Fruit fly (Drosophila melanogaster): Measurements from ENCODE around the gene CG15529.

The CG15529 gene

dm6 chr3R:30170671-30171667 is 19.1 kb downstream of the CG15529 start, which contains the start of gene Rsod:
TSS of gene Rsod (minus strand) at chr3R:30171207.
- TF ChIP-seq Sin3A (optimal IDR thresholded peaks at IDR 0.05) (no peak), insv (optimal IDR thresholded peaks at IDR 0.05) (no peak), Myc (optimal IDR thresholded peaks at IDR 0.05) (no peak), ttk (optimal IDR thresholded peaks at IDR 0.05) (no peak), h (optimal IDR thresholded peaks at IDR 0.05) (no peak), psq (optimal IDR thresholded peaks at IDR 0.05) (no peak)

dm6 chr3R:30174160-30175002 is 22.5 kb downstream of the CG15529 start, which contains the start of gene Mlc2:
TSS of gene Mlc2 (minus strand) at chr3R:30174551.
- no peak for TF ChIP-seq Sin3A (optimal IDR thresholded peaks at IDR 0.05)
- no peak for TF ChIP-seq psq (optimal IDR thresholded peaks at IDR 0.05)
- TF ChIP-seq insv (optimal IDR thresholded peaks at IDR 0.05): no peak

- TF ChIP-seq Sin3A (optimal IDR thresholded peaks at IDR 0.05): no peak
- no peak for TF ChIP-seq insv (optimal IDR thresholded peaks at IDR 0.05)
- no peak for TF ChIP-seq ttk (optimal IDR thresholded peaks at IDR 0.05)
- TF ChIP-seq Myc (optimal IDR thresholded peaks at IDR 0.05): no peak
- no peak for TF ChIP-seq psq (optimal IDR thresholded peaks at IDR 0.05)
- TF ChIP-seq h (optimal IDR thresholded peaks at IDR 0.05): no peak
These were observed 23.3 kb downstream of the CG15529 start for dm6 chr3R:30175045-30175589.

- TF ChIP-seq h (optimal IDR thresholded peaks at IDR 0.05): no peak
- TF ChIP-seq insv (optimal IDR thresholded peaks at IDR 0.05): no peak
- no peak for TF ChIP-seq Myc (optimal IDR thresholded peaks at IDR 0.05)
These were observed 24.5 kb downstream of the CG15529 start for dm6 chr3R:30176314-30176713.

dm6 chr3R:30177494-30177893 is 25.6 kb downstream of the CG15529 start, which contains the start of the genes CG1983 and CG15530:
TSS of gene CG1983 (minus strand) at chr3R:30177700.
TSS of gene CG15530 (plus strand) at chr3R:30177877.
- TF ChIP-seq psq (optimal IDR thresholded peaks at IDR 0.05) (no peak), Sin3A (optimal IDR thresholded peaks at IDR 0.05) (no peak), ttk (optimal IDR thresholded peaks at IDR 0.05) (no peak), Myc (optimal IDR thresholded peaks at IDR 0.05) (no peak), insv (optimal IDR thresholded peaks at IDR 0.05) (no peak), h (optimal IDR thresholded peaks at IDR 0.05) (no peak)

dm6 chr3R:30179934-30180333 is 28.1 kb downstream of the CG15529 start, which contains the start of gene Bet5:
TSS of gene Bet5 (plus strand) at chr3R:30180232.
- no peak for TF ChIP-seq insv (optimal IDR thresholded peaks at IDR 0.05)
- TF ChIP-seq psq (optimal IDR thresholded peaks at IDR 0.05): no peak
- no peak for TF ChIP-seq h (optimal IDR thresholded peaks at IDR 0.05)
- no peak for TF ChIP-seq ttk (optimal IDR thresholded peaks at IDR 0.05)
- no peak for TF ChIP-seq Myc (optimal IDR thresholded peaks at IDR 0.05)
- TF ChIP-seq Sin3A (optimal IDR thresholded peaks at IDR 0.05): no peak

dm6 chr3R:30183872-30184271 is 32.0 kb downstream of the CG15529 start:
- no peak for TF ChIP-seq ttk (optimal IDR thresholded peaks at IDR 0.05)
- no peak for TF ChIP-seq Myc (optimal IDR thresholded peaks at IDR 0.05)
- TF ChIP-seq insv (optimal IDR thresholded peaks at IDR 0.05): no peak
- TF ChIP-seq Sin3A (optimal IDR thresholded peaks at IDR 0.05): no peak
- TF ChIP-seq psq (optimal IDR thresholded peaks at IDR 0.05): no peak
- no peak for TF ChIP-seq h (optimal IDR thresholded peaks at IDR 0.05)

- TF ChIP-seq Myc (optimal IDR thresholded peaks at IDR 0.05) (no peak), Sin3A (optimal IDR thresholded peaks at IDR 0.05) (no peak), insv (optimal IDR thresholded peaks at IDR 0.05) (no peak), ttk (optimal IDR thresholded peaks at IDR 0.05) (no peak), h (optimal IDR thresholded peaks at IDR 0.05) (no peak), psq (optimal IDR thresholded peaks at IDR 0.05) (no peak)
These were observed 37.5 kb downstream of the CG15529 start for dm6 chr3R:30189398-30189797.

- TF ChIP-seq Myc (optimal IDR thresholded peaks at IDR 0.05) (no peak), Sin3A (optimal IDR thresholded peaks at IDR 0.05) (no peak), ttk (optimal IDR thresholded peaks at IDR 0.05) (no peak), insv (optimal IDR thresholded peaks at IDR 0.05) (no peak), h (optimal IDR thresholded peaks at IDR 0.05) (no peak), psq (optimal IDR thresholded peaks at IDR 0.05) (no peak)
These were observed 38.0 kb downstream of the CG15529 start for dm6 chr3R:30189836-30190235.

- TF ChIP-seq insv (optimal IDR thresholded peaks at IDR 0.05): no peak
- no peak for TF ChIP-seq Myc (optimal IDR thresholded peaks at IDR 0.05)
- no peak for TF ChIP-seq psq (optimal IDR thresholded peaks at IDR 0.05)
- TF ChIP-seq h (optimal IDR thresholded peaks at IDR 0.05): no peak
- no peak for TF ChIP-seq Sin3A (optimal IDR thresholded peaks at IDR 0.05)
- no peak for TF ChIP-seq ttk (optimal IDR thresholded peaks at IDR 0.05)
These were observed 39.2 kb downstream of the CG15529 start, which contains the start of gene CG9747 for dm6 chr3R:30191047-30191446. TSS of gene CG9747 (minus strand) at chr3R:30191252.

- no peak for TF ChIP-seq h (optimal IDR thresholded peaks at IDR 0.05)
- TF ChIP-seq Sin3A (optimal IDR thresholded peaks at IDR 0.05): no peak
- no peak for TF ChIP-seq psq (optimal IDR thresholded peaks at IDR 0.05)
- TF ChIP-seq ttk (optimal IDR thresholded peaks at IDR 0.05): no peak
- TF ChIP-seq Myc (optimal IDR thresholded peaks at IDR 0.05): no peak
- TF ChIP-seq insv (optimal IDR thresholded peaks at IDR 0.05): no peak
These were observed 39.6 kb downstream of the CG15529 start for dm6 chr3R:30191462-30191874.

Data from Kc167 (cell line).